Worm (Caenorhabditis elegans): ENCODE measurements around the gene pals-39.

- TF ChIP-seq F13H6.1 (tag; optimal IDR thresholded peaks at IDR 0.05) (no peak), pqm-1 (tag; optimal IDR thresholded peaks at IDR 0.05) (no peak), unc-55 (GFP tag; optimal IDR thresholded peaks at IDR 0.05) (no peak), dve-1 (tag; optimal IDR thresholded peaks at IDR 0.05) (no peak)
These were observed 19.3 kb upstream of the pals-39 start, which contains the start of gene egl-10 for ce11 chrV:12462908-12463307.
